Worm (Caenorhabditis elegans): ENCODE results near the gene nphp-1.
A peak's percentile ranks its signal among the peaks of the same experiment; 100 is the strongest.

nphp-1 gene

DNA sequence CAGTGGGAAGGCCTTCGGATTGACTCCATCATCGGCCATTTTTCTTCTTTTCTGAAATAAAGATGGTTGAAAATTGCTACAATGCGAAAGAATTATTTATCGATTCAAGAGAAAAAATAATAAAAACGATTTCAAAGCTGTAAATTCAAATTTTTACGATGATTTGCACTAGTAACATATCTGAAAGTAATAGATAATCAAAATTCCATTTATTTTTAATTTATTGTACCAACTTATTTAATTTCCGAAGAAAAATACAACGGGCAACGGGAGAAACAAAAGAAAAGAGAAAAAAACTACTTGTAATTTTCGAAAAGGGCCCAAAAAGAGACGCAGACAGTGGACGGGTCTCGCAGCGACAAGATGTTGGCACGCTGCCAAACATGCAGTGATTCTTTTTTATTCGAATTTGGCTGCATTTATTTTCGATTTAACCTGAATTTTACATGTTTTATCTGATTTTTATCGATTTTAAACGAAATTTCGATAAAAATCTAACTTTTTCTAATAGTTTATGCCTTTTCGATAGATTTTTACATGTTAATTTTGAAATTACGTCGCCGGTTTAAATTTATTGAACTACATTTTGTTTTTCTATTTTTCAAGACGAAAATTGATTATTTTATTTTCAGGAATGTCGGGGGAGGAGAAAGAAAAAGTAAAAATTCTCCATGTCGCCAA, 6.7 kb upstream of the nphp-1 start, which contains the start of the genes snu-13 and rsp-7:
TSS of gene snu-13 (minus strand) at position 51 of the 681 bp plus-strand sequence.
TSS of gene rsp-7 (plus strand) at position 631 of the 681 bp plus-strand sequence.
- TF ChIP-seq nhr-76 (tag; optimal IDR thresholded peaks at IDR 0.05) (no peak), hlh-1 (tag; optimal IDR thresholded peaks at IDR 0.05) (peak; percentile 57), nhr-2 (tag; optimal IDR thresholded peaks at IDR 0.05) (no peak), lsy-2 (tag; optimal IDR thresholded peaks at IDR 0.05) (peak; percentile 70), drap-1 (GFP tag; optimal IDR thresholded peaks at IDR 0.05) (no peak), mls-2 (tag; optimal IDR thresholded peaks at IDR 0.05) (no peak), lin-13 (tag; optimal IDR thresholded peaks at IDR 0.05) (peak; percentile 61), nhr-237 (tag; optimal IDR thresholded peaks at IDR 0.05) (peak; percentile 69), unc-62 (GFP tag; optimal IDR thresholded peaks at IDR 0.05) (peak; percentile 31), ces-1 (GFP tag; optimal IDR thresholded peaks at IDR 0.05) (peak; percentile 34), ceh-39 (tag; optimal IDR thresholded peaks at IDR 0.05) (peak; percentile 52), unc-120 (tag; optimal IDR thresholded peaks at IDR 0.05; ENCODE audit: poor library complexity, severe bottlenecking) (peak; percentile 72), mep-1 (tag; optimal IDR thresholded peaks at IDR 0.05) (peak; percentile 87)

DNA sequence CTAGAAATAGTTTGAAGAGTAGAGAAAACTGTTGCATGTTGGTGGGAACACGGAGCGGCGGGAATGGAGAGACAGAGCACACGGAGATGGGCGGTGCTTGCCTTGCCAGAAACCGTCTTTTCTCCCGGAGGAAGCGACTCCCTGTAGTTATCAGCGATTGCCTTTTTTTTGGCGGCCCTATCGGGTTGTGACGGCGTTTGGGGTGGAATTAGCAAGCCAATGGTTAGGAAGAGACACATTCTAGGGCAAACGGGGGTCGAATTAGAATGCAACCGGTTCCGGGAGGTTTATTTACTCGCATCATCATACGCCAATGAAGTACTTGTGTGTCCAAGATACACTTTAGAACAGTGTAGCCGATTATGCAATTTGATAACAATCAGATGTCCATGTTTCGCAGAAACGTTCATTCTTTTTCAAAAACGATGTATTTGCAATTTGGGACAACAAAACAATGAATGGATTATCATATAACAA, 5.6 kb upstream of the nphp-1 start, which contains the start of gene lact-3:
TSS of gene lact-3 (minus strand) at position 51 of the 477 bp plus-strand sequence.
- TF ChIP-seq nhr-12 (tag; optimal IDR thresholded peaks at IDR 0.05), result no peak
- no peak for TF ChIP-seq elt-3 (tag; optimal IDR thresholded peaks at IDR 0.05)
- no peak for TF ChIP-seq mls-2 (tag; optimal IDR thresholded peaks at IDR 0.05)
- no peak for TF ChIP-seq nhr-76 (tag; optimal IDR thresholded peaks at IDR 0.05)
- TF ChIP-seq flh-1 (GFP tag; optimal IDR thresholded peaks at IDR 0.05), result no peak
- TF ChIP-seq unc-62 (GFP tag; optimal IDR thresholded peaks at IDR 0.05), result no peak
- TF ChIP-seq lsy-2 (tag; optimal IDR thresholded peaks at IDR 0.05), result no peak
- TF ChIP-seq ces-1 (GFP tag; optimal IDR thresholded peaks at IDR 0.05), result no peak
- no peak for TF ChIP-seq mab-5 (tag; optimal IDR thresholded peaks at IDR 0.05)
- no peak for TF ChIP-seq ceh-39 (tag; optimal IDR thresholded peaks at IDR 0.05)
- no peak for TF ChIP-seq ceh-83 (GFP tag; optimal IDR thresholded peaks at IDR 0.05)
- no peak for TF ChIP-seq elt-1 (tag; optimal IDR thresholded peaks at IDR 0.05; ENCODE audit: borderline replicate concordance, insufficient read depth)
- no peak for TF ChIP-seq hlh-1 (tag; optimal IDR thresholded peaks at IDR 0.05)
- TF ChIP-seq nhr-2 (tag; optimal IDR thresholded peaks at IDR 0.05), result no peak
- TF ChIP-seq ceh-43 (GFP tag; optimal IDR thresholded peaks at IDR 0.05), result no peak
- TF ChIP-seq bed-3 (GFP tag; optimal IDR thresholded peaks at IDR 0.05), result no peak
- TF ChIP-seq zip-8 (tag; optimal IDR thresholded peaks at IDR 0.05), result no peak

DNA sequence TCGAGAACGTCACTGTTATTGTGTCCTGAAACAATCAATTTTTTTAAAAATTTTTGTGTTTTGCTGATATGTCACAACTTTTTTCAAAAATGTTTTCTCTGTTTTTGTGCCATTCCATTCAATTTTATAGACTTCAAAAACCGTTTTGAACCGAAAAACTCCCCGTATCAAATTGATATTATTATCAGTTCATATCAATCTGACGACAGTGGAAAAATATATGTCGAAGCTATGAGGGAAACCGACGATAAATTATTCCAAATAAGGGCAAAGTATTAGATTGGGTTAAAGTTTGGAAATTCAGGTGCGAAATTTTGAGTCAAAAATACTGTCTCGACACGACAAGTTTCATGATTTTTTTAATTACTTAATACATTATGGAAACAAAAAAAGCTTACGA, 4.3 kb upstream of the nphp-1 start:
- TF ChIP-seq elt-1 (tag; optimal IDR thresholded peaks at IDR 0.05; ENCODE audit: borderline replicate concordance, insufficient read depth) (no peak), unc-120 (tag; optimal IDR thresholded peaks at IDR 0.05; ENCODE audit: poor library complexity, severe bottlenecking) (no peak), nhr-76 (tag; optimal IDR thresholded peaks at IDR 0.05) (no peak), drap-1 (GFP tag; optimal IDR thresholded peaks at IDR 0.05) (no peak), unc-62 (GFP tag; optimal IDR thresholded peaks at IDR 0.05) (no peak), cnd-1 (tag; optimal IDR thresholded peaks at IDR 0.05) (no peak), sptf-1 (tag; optimal IDR thresholded peaks at IDR 0.05) (no peak), ceh-39 (tag; optimal IDR thresholded peaks at IDR 0.05) (no peak), snpc-4 (tag; optimal IDR thresholded peaks at IDR 0.05) (no peak), mls-2 (tag; optimal IDR thresholded peaks at IDR 0.05) (no peak), zip-8 (tag; optimal IDR thresholded peaks at IDR 0.05) (no peak), nhr-28 (tag; optimal IDR thresholded peaks at IDR 0.05) (no peak), nhr-237 (tag; optimal IDR thresholded peaks at IDR 0.05) (no peak), mab-5 (tag; optimal IDR thresholded peaks at IDR 0.05) (no peak), tbx-8 (GFP tag; optimal IDR thresholded peaks at IDR 0.05) (no peak), flh-1 (GFP tag; optimal IDR thresholded peaks at IDR 0.05) (no peak), lsy-2 (tag; optimal IDR thresholded peaks at IDR 0.05) (no peak), elt-3 (tag; optimal IDR thresholded peaks at IDR 0.05) (no peak)

DNA sequence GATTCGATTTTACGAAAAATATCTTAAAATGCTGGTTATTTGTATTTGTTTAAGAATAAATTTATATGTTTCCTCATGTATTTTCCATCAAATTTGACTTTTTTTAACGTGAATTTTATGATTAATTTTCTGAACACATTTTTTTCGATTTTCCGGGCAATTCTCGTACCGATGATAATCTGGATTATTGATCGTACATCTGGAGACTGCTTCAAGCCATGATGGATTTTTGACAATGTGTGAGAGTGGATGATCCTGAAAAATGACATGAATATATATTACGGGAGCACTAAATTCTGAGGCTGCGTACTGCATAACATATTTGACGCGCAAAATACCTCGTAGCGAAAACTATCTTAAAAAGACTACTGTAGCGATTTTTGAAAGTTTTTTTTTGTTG, 2.4 kb upstream of the nphp-1 start:
- TF ChIP-seq mep-1 (tag; optimal IDR thresholded peaks at IDR 0.05) (no peak), drap-1 (GFP tag; optimal IDR thresholded peaks at IDR 0.05) (no peak), tbx-8 (GFP tag; optimal IDR thresholded peaks at IDR 0.05) (no peak), ztf-11 (tag; optimal IDR thresholded peaks at IDR 0.05) (no peak), ceh-83 (GFP tag; optimal IDR thresholded peaks at IDR 0.05) (no peak), flh-1 (GFP tag; optimal IDR thresholded peaks at IDR 0.05) (no peak), zip-8 (tag; optimal IDR thresholded peaks at IDR 0.05) (no peak)

- no peak for TF ChIP-seq nhr-28 (tag; optimal IDR thresholded peaks at IDR 0.05)
- TF ChIP-seq cnd-1 (tag; optimal IDR thresholded peaks at IDR 0.05), result no peak
- TF ChIP-seq nhr-2 (tag; optimal IDR thresholded peaks at IDR 0.05), result no peak
- no peak for TF ChIP-seq ceh-83 (GFP tag; optimal IDR thresholded peaks at IDR 0.05)
- no peak for TF ChIP-seq sem-2 (GFP tag; optimal IDR thresholded peaks at IDR 0.05)
- no peak for TF ChIP-seq mls-2 (tag; optimal IDR thresholded peaks at IDR 0.05)
- TF ChIP-seq ztf-11 (tag; optimal IDR thresholded peaks at IDR 0.05), result no peak
- TF ChIP-seq zip-8 (tag; optimal IDR thresholded peaks at IDR 0.05), result no peak
- no peak for TF ChIP-seq elt-3 (tag; optimal IDR thresholded peaks at IDR 0.05)
- TF ChIP-seq pha-4 (tag; optimal IDR thresholded peaks at IDR 0.05), result no peak
These were observed 1.5 kb upstream of the nphp-1 start for ce11 chrII:10653559-10653958.
